Worm (Caenorhabditis elegans) whole organism, L4 larva: Measurements from ENCODE around the gene gcy-32.

Source experiments
- F26F4.8 ChIP-seq: fragments of 200-800 bp; sonication (Bioruptor generic); conservative IDR thresholded peaks from 2 replicates; pipeline ENCODE4 v1.3.6; 2022; ENCODE audit warnings: missing genetic modification characterization, missing compliant biosample characterization
- F49E8.2 ChIP-seq: sonication (generic microtip); optimal IDR thresholded peaks from 2 replicates; lab custom pipeline; 2016; ENCODE audit warnings: missing compliant biosample characterization, mild to moderate bottlenecking, missing genetic modification characterization, borderline replicate concordance
- T20F7.1 ChIP-seq: fragments of 200-800 bp; sonication (Bioruptor generic); optimal IDR thresholded peaks from 2 replicates; lab custom pipeline; 2018; ENCODE audit warnings: mild to moderate bottlenecking, missing genetic modification characterization, missing compliant biosample characterization
- T26A8.4 ChIP-seq: fragments of 200-800 bp; sonication (Bioruptor generic); IDR thresholded peaks from 2 replicates; pipeline ENCODE4 v1.3.6; 2022; ENCODE audit warnings: missing genetic modification characterization, missing compliant biosample characterization
- Y105C5A.15 ChIP-seq: fragments of 200-800 bp; sonication (Bioruptor generic); IDR thresholded peaks from 2 replicates; pipeline ENCODE4 v1.3.6; 2022; ENCODE audit warnings: missing genetic modification characterization, missing compliant biosample characterization
- aha-1 ChIP-seq: fragments of 150-350 bp; peaks from one replicate; lab custom pipeline; 2014; ENCODE audit warnings: missing biosample characterization, missing genetic modification characterization
- aly-2 ChIP-seq: sonication (generic microtip); optimal IDR thresholded peaks from 2 replicates; lab custom pipeline; 2018; ENCODE audit warnings: missing biosample characterization, missing genetic modification characterization
- attf-4 ChIP-seq: sonication (generic microtip); optimal IDR thresholded peaks from 3 replicates; lab custom pipeline; 2017; ENCODE audit warnings: missing biosample characterization, missing genetic modification characterization
- ceh-20 ChIP-seq: fragments of 200-800 bp; sonication (Bioruptor generic); IDR thresholded peaks from 2 replicates; pipeline ENCODE4 v1.3.6; 2022; ENCODE audit warnings: missing genetic modification reagents, missing genetic modification characterization, missing compliant biosample characterization
- ceh-28 ChIP-seq: fragments of 150-350 bp; optimal IDR thresholded peaks from 2 replicates; lab custom pipeline; 2014; ENCODE audit warnings: missing biosample characterization, missing genetic modification reagents, missing genetic modification characterization
- ceh-32 ChIP-seq: sonication (generic microtip); optimal IDR thresholded peaks from 2 replicates; lab custom pipeline; 2016; ENCODE audit warnings: mild to moderate bottlenecking, missing genetic modification characterization, missing compliant biosample characterization; ENCODE audit not compliant: poor library complexity
- ceh-62 ChIP-seq: sonication (generic microtip); optimal IDR thresholded peaks from 2 replicates; lab custom pipeline; 2017; ENCODE audit warnings: missing biosample characterization, missing genetic modification characterization
- ceh-82 ChIP-seq: sonication (generic microtip); optimal IDR thresholded peaks from 2 replicates; lab custom pipeline; 2017; ENCODE audit warnings: missing biosample characterization, missing genetic modification characterization
- cey-2 ChIP-seq: sonication (generic microtip); optimal IDR thresholded peaks from 3 replicates; lab custom pipeline; 2017; ENCODE audit warnings: missing genetic modification characterization, mild to moderate bottlenecking, missing compliant biosample characterization, antibody characterized with exemption, borderline replicate concordance; ENCODE audit not compliant: insufficient read depth
- daf-12 ChIP-seq: fragments of 150-350 bp; optimal IDR thresholded peaks from 2 replicates; lab custom pipeline; 2014; ENCODE audit warnings: missing biosample characterization, missing genetic modification reagents, missing genetic modification characterization
- daf-16 ChIP-seq, 3 experiments: sonication (generic microtip); optimal IDR thresholded peaks; 2 replicates each; lab custom pipeline; 2016 to 2017; ENCODE audit warnings: missing genetic modification characterization in 3 of 3, missing genetic modification reagents in 3 of 3, mild to moderate bottlenecking in 2 of 3, missing compliant biosample characterization in 2 of 3, missing biosample characterization in 1 of 3, moderate library complexity in 1 of 3
- daf-19 ChIP-seq: fragments of 200-800 bp; sonication (Bioruptor generic); conservative IDR thresholded peaks from 2 replicates; pipeline ENCODE4 v1.3.6; 2022; ENCODE audit warnings: missing genetic modification characterization, missing compliant biosample characterization
- dve-1 ChIP-seq: sonication (generic microtip); optimal IDR thresholded peaks from 2 replicates; lab custom pipeline; 2017; ENCODE audit warnings: antibody characterized with exemption, mild to moderate bottlenecking, missing genetic modification characterization, missing compliant biosample characterization; ENCODE audit not compliant: insufficient read depth
- egl-27 ChIP-seq: sonication (generic microtip); optimal IDR thresholded peaks from 3 replicates; lab custom pipeline; 2017; ENCODE audit warnings: missing biosample characterization, missing genetic modification reagents, missing genetic modification characterization
- egl-43 ChIP-seq: fragments of 200-800 bp; sonication (Bioruptor generic); IDR thresholded peaks from 2 replicates; pipeline ENCODE4 v1.3.6; 2022; ENCODE audit warnings: missing genetic modification reagents, missing genetic modification characterization, missing compliant biosample characterization
- fkh-10 ChIP-seq: fragments of 150-350 bp; optimal IDR thresholded peaks from 2 replicates; lab custom pipeline; 2014; ENCODE audit warnings: missing biosample characterization, missing genetic modification reagents, missing genetic modification characterization
- gei-8 ChIP-seq: fragments of 200-800 bp; sonication (Bioruptor generic); optimal IDR thresholded peaks from 2 replicates; lab custom pipeline; 2018; ENCODE audit warnings: mild to moderate bottlenecking, missing genetic modification characterization, missing compliant biosample characterization
- hlh-11 ChIP-seq: fragments of 200-800 bp; sonication (Bioruptor generic); optimal IDR thresholded peaks from 2 replicates; lab custom pipeline; 2018; ENCODE audit warnings: mild to moderate bottlenecking, missing genetic modification characterization, missing compliant biosample characterization
- jun-1 ChIP-seq: fragments of 150-350 bp; optimal IDR thresholded peaks from 2 replicates; lab custom pipeline; 2014; ENCODE audit warnings: missing biosample characterization, missing genetic modification reagents, missing genetic modification characterization
- lim-7 ChIP-seq: fragments of 200-800 bp; sonication (Bioruptor generic); IDR thresholded peaks from 2 replicates; pipeline ENCODE4 v1.3.6; 2022; ENCODE audit warnings: missing genetic modification characterization, missing compliant biosample characterization
- lin-13 ChIP-seq: fragments of 150-350 bp; optimal IDR thresholded peaks from 2 replicates; lab custom pipeline; 2014; ENCODE audit warnings: missing biosample characterization, missing genetic modification reagents, missing genetic modification characterization
- lin-39 ChIP-seq: fragments of 150-350 bp; optimal IDR thresholded peaks from 2 replicates; lab custom pipeline; 2014; ENCODE audit warnings: missing biosample characterization, missing genetic modification reagents, missing genetic modification characterization
- lsy-2 ChIP-seq, 2 experiments: fragments of 150-350 bp in 1 of 2; sonication (generic microtip) in 1 of 2; optimal IDR thresholded peaks; 2 replicates each; lab custom pipeline; 2014 to 2017; ENCODE audit warnings: missing biosample characterization in 2 of 2, missing genetic modification characterization in 2 of 2
- mdl-1 ChIP-seq, 2 experiments: fragments of 150-350 bp in 1 of 2; sonication (generic microtip) in 1 of 2; optimal IDR thresholded peaks; 2 replicates each; lab custom pipeline; 2014 to 2017; ENCODE audit warnings: missing biosample characterization in 2 of 2, missing genetic modification characterization in 2 of 2
- mep-1 ChIP-seq: fragments of 150-350 bp; sonication (generic microtip); optimal IDR thresholded peaks from 3 replicates; lab custom pipeline; 2014; ENCODE audit warnings: missing biosample characterization, missing genetic modification characterization
- mxl-2 ChIP-seq: fragments of 200-800 bp; sonication (Bioruptor generic); conservative IDR thresholded peaks from 2 replicates; pipeline ENCODE4 v1.3.6; 2022; ENCODE audit warnings: missing genetic modification reagents, missing genetic modification characterization, missing compliant biosample characterization
- nhr-10 ChIP-seq: fragments of 150-350 bp; optimal IDR thresholded peaks from 2 replicates; lab custom pipeline; 2014; ENCODE audit warnings: missing biosample characterization, missing genetic modification characterization
- nhr-11 ChIP-seq: fragments of 150-350 bp; optimal IDR thresholded peaks from 2 replicates; lab custom pipeline; 2014; ENCODE audit warnings: missing biosample characterization, missing genetic modification characterization
- nhr-111 ChIP-seq: fragments of 200-800 bp; sonication (Bioruptor generic); optimal IDR thresholded peaks from 2 replicates; lab custom pipeline; 2018; ENCODE audit warnings: mild to moderate bottlenecking, missing genetic modification characterization, missing compliant biosample characterization
- nhr-25 ChIP-seq: sonication (generic microtip); optimal IDR thresholded peaks from 2 replicates; lab custom pipeline; 2017; ENCODE audit warnings: missing genetic modification characterization, mild to moderate bottlenecking, missing compliant biosample characterization, antibody characterized with exemption, moderate library complexity, borderline replicate concordance; ENCODE audit not compliant: insufficient read depth
- nhr-41 ChIP-seq: fragments of 200-800 bp; sonication (Bioruptor generic); IDR thresholded peaks from 2 replicates; pipeline ENCODE4 v1.3.6; 2022; ENCODE audit warnings: missing genetic modification reagents, missing genetic modification characterization, missing compliant biosample characterization
- nhr-77 ChIP-seq: fragments of 150-350 bp; optimal IDR thresholded peaks from 2 replicates; lab custom pipeline; 2014; ENCODE audit warnings: missing biosample characterization, missing genetic modification characterization
- php-3 ChIP-seq: fragments of 200-800 bp; sonication (Bioruptor generic); IDR thresholded peaks from 2 replicates; pipeline ENCODE4 v1.3.6; 2022; ENCODE audit warnings: missing genetic modification reagents, missing genetic modification characterization, missing compliant biosample characterization
- rbr-2 ChIP-seq: sonication (generic microtip); optimal IDR thresholded peaks from 2 replicates; lab custom pipeline; 2016; ENCODE audit warnings: missing genotype, missing genetic modification characterization, missing compliant biosample characterization
- saeg-2 ChIP-seq: fragments of 200-800 bp; sonication (Bioruptor generic); IDR thresholded peaks from 2 replicates; pipeline ENCODE4 v1.3.6; 2022; ENCODE audit warnings: missing genetic modification reagents, missing genetic modification characterization, missing compliant biosample characterization
- sdz-12 ChIP-seq: fragments of 200-800 bp; sonication (Bioruptor generic); optimal IDR thresholded peaks from 2 replicates; lab custom pipeline; 2018; ENCODE audit warnings: mild to moderate bottlenecking, missing genetic modification characterization, missing compliant biosample characterization
- snpc-4 ChIP-seq: fragments of 150-350 bp; optimal IDR thresholded peaks from 2 replicates; lab custom pipeline; 2014; ENCODE audit warnings: missing biosample characterization, missing genetic modification characterization
- spr-1 ChIP-seq: sonication (generic microtip); optimal IDR thresholded peaks from 2 replicates; lab custom pipeline; 2016; ENCODE audit warnings: mild to moderate bottlenecking, missing genetic modification characterization, missing compliant biosample characterization
- tra-1 ChIP-seq: fragments of 200-800 bp; sonication (Bioruptor generic); IDR thresholded peaks from 2 replicates; pipeline ENCODE4 v1.3.6; 2022; ENCODE audit warnings: missing genetic modification reagents, missing genetic modification characterization, missing compliant biosample characterization
- unc-130 ChIP-seq: sonication (generic microtip); optimal IDR thresholded peaks from 2 replicates; lab custom pipeline; 2016; ENCODE audit warnings: missing genetic modification reagents, missing genetic modification characterization, missing compliant biosample characterization
- unc-62 ChIP-seq, 3 experiments: fragments of 150-350 bp in 1 of 3; sonication (generic microtip); optimal IDR thresholded peaks in 2 of 3; peaks in 1 of 3; 1 replicate in 1 of 3; 2 replicates in 2 of 3; lab custom pipeline; 2014 to 2017; ENCODE audit warnings: missing biosample characterization in 3 of 3, missing genetic modification characterization in 3 of 3, missing genetic modification reagents in 3 of 3, missing genotype in 1 of 3
- vab-7 ChIP-seq: fragments of 200-800 bp; sonication (Bioruptor generic); IDR thresholded peaks from 2 replicates; pipeline ENCODE4 v1.3.6; 2022; ENCODE audit warnings: missing genetic modification reagents, missing genetic modification characterization, missing compliant biosample characterization
- zfp-2 ChIP-seq: sonication (generic microtip); optimal IDR thresholded peaks from 2 replicates; lab custom pipeline; 2016; ENCODE audit warnings: mild to moderate bottlenecking, missing genetic modification characterization, missing compliant biosample characterization
- zfp-3 ChIP-seq: fragments of 200-800 bp; sonication (Bioruptor generic); conservative IDR thresholded peaks from 2 replicates; pipeline ENCODE4 v1.3.6; 2022; ENCODE audit warnings: missing genetic modification reagents, missing genetic modification characterization, missing compliant biosample characterization
- zip-11 ChIP-seq: fragments of 200-800 bp; sonication (Bioruptor generic); IDR thresholded peaks from 2 replicates; pipeline ENCODE4 v1.3.6; 2022; ENCODE audit warnings: missing genetic modification characterization, missing compliant biosample characterization
- ztf-7 ChIP-seq: fragments of 150-350 bp; optimal IDR thresholded peaks from 2 replicates; lab custom pipeline; 2014; ENCODE audit warnings: missing biosample characterization, missing genetic modification characterization

gcy-32 gene

DNA sequence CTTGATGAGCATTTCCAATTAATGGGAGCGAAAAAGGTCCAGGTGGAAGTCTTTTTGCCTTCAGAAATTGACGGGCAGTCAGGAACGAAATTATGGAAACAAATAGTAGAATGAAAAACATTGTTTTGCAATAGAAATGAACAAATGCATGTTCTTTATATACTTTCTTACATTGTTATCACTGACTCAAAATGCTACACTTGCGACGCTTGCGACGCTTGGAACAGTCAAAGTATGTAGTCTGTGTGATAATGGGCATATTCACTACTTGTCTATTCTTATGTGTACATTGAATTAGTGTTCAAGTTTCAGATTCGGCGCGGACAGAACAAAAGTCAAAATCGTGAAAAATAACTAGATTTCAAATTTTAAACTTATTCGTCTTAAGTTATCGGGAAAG is 16.9 kb downstream of the gcy-32 start, which contains the start of gene cyp-35C1:
Gene cyp-35C1, minus strand, starts transcription at position 132 of the 400 bp plus-strand sequence.
- TF ChIP-seq ztf-7 (tag; lab: Kevin White, UChicago): no peak
- peak; percentile 15 for TF ChIP-seq hlh-11
- TF ChIP-seq tra-1 (GFP tag; lab: Robert Waterston, UW): no peak
- TF ChIP-seq Y105C5A.15 (GFP tag; lab: Robert Waterston, UW): no peak
- no peak for TF ChIP-seq fkh-10 (GFP tag; lab: Kevin White, UChicago)
- TF ChIP-seq daf-16 (GFP tag; optimal IDR thresholded peaks at IDR 0.05; lab: Kevin White, UChicago): no peak
- TF ChIP-seq daf-16 (tag; optimal IDR thresholded peaks at IDR 0.05; lab: Kevin White, UChicago): peak; percentile 39
- no peak for TF ChIP-seq php-3
- TF ChIP-seq daf-12 (tag; lab: Kevin White, UChicago): no peak
- no peak for TF ChIP-seq T20F7.1 (GFP tag; lab: Kevin White, UChicago)
- no peak for TF ChIP-seq F49E8.2 (tag; lab: Kevin White, UChicago)
- no peak for TF ChIP-seq spr-1 (tag; lab: Kevin White, UChicago)
- no peak for TF ChIP-seq lim-7 (GFP tag; lab: Robert Waterston, UW)
- no peak for TF ChIP-seq nhr-111
- TF ChIP-seq daf-19 (GFP tag; lab: Robert Waterston, UW): no peak
- TF ChIP-seq T26A8.4: no peak
- TF ChIP-seq zip-11 (GFP tag; lab: Robert Waterston, UW): no peak
- TF ChIP-seq ceh-20 (GFP tag; lab: Robert Waterston, UW): no peak
- no peak for TF ChIP-seq ceh-62 (tag; lab: Kevin White, UChicago)
- TF ChIP-seq sdz-12 (GFP tag; lab: Kevin White, UChicago): no peak
- no peak for TF ChIP-seq zfp-3 (GFP tag; lab: Robert Waterston, UW)
- no peak for TF ChIP-seq aly-2 (tag; lab: Kevin White, UChicago)
- no peak for TF ChIP-seq zfp-2
- TF ChIP-seq nhr-25: no peak
- no peak for TF ChIP-seq jun-1 (tag; lab: Kevin White, UChicago)
- TF ChIP-seq nhr-77 (tag; lab: Kevin White, UChicago): peak; percentile 69
- TF ChIP-seq mep-1 (tag; lab: Kevin White, UChicago): no peak
- no peak for TF ChIP-seq mdl-1 (tag; optimal IDR thresholded peaks at IDR 0.05; lab: Kevin White, UChicago)
- no peak for TF ChIP-seq snpc-4 (tag; lab: Kevin White, UChicago)
- 0 out of 2 replicates have a peak, but pooled peaks have one; percentile 33 for TF ChIP-seq saeg-2 (GFP tag; lab: Robert Waterston, UW)
- TF ChIP-seq lsy-2 (tag; optimal IDR thresholded peaks at IDR 0.05; lab: Kevin White, UChicago): no peak
- peak; percentile 49 for TF ChIP-seq aha-1 (tag; lab: Kevin White, UChicago)
- TF ChIP-seq rbr-2 (tag; lab: Kevin White, UChicago): no peak
- no peak for TF ChIP-seq egl-43 (GFP tag; lab: Robert Waterston, UW)
- TF ChIP-seq dve-1 (tag; lab: Kevin White, UChicago): peak; percentile 19
- TF ChIP-seq nhr-10 (tag; lab: Kevin White, UChicago): no peak
- no peak for TF ChIP-seq F26F4.8
- TF ChIP-seq cey-2 (tag; lab: Kevin White, UChicago): no peak
- TF ChIP-seq unc-130: no peak
- no peak for TF ChIP-seq unc-62 (GFP tag; optimal IDR thresholded peaks at IDR 0.05 in 1 of 2; lab: Kevin White, UChicago)
- TF ChIP-seq unc-62 (tag; optimal IDR thresholded peaks at IDR 0.05; lab: Kevin White, UChicago): no peak
- TF ChIP-seq egl-27 (tag; lab: Kevin White, UChicago): no peak
- TF ChIP-seq ceh-28 (tag; lab: Kevin White, UChicago): no peak
- TF ChIP-seq nhr-11 (tag; lab: Kevin White, UChicago): no peak
- no peak for TF ChIP-seq vab-7 (GFP tag; lab: Robert Waterston, UW)
- no peak for TF ChIP-seq mxl-2 (GFP tag; lab: Robert Waterston, UW)
- no peak for TF ChIP-seq lin-39 (tag; lab: Kevin White, UChicago)
- no peak for TF ChIP-seq attf-4
- TF ChIP-seq ceh-32 (tag; lab: Kevin White, UChicago): no peak
- TF ChIP-seq ceh-82 (tag; lab: Kevin White, UChicago): no peak
- TF ChIP-seq gei-8 (GFP tag; lab: Kevin White, UChicago): no peak
- TF ChIP-seq lin-13 (GFP tag; lab: Kevin White, UChicago): no peak
- TF ChIP-seq nhr-41 (GFP tag; lab: Robert Waterston, UW): no peak
